Fruit fly (Drosophila melanogaster) whole organism, embryonic: ENCODE data around the gene CG34001.

Source experiments
- CG11504 ChIP-seq: fragments of 200-800 bp; sonication (Bioruptor generic); optimal IDR thresholded peaks from 3 replicates; lab custom pipeline; 2019; ENCODE audit warnings: missing biosample characterization, mild to moderate bottlenecking, missing genetic modification characterization, moderate library complexity
- CG12219 ChIP-seq: fragments of 200-800 bp; sonication (Bioruptor generic); optimal IDR thresholded peaks from 3 replicates; lab custom pipeline; 2018; ENCODE audit warnings: missing biosample characterization, mild to moderate bottlenecking, missing genetic modification characterization
- CG12659 ChIP-seq: fragments of 200-800 bp; sonication (Bioruptor generic); optimal IDR thresholded peaks from 3 replicates; lab custom pipeline; 2017; ENCODE audit warnings: mild to moderate bottlenecking, missing biosample characterization, missing genetic modification reagents, missing genetic modification characterization
- CG13296 ChIP-seq: fragments of 200-800 bp; sonication (Bioruptor generic); optimal IDR thresholded peaks from 3 replicates; lab custom pipeline; 2018; ENCODE audit warnings: missing biosample characterization, mild to moderate bottlenecking, missing genetic modification characterization
- CG13894 ChIP-seq: fragments of 200-800 bp; sonication (Bioruptor generic); optimal IDR thresholded peaks from 3 replicates; lab custom pipeline; 2018; ENCODE audit warnings: missing biosample characterization, mild to moderate bottlenecking, missing genetic modification characterization, moderate library complexity
- CG15073 ChIP-seq: fragments of 200-800 bp; sonication (Bioruptor generic); optimal IDR thresholded peaks from 2 replicates; lab custom pipeline; 2016; ENCODE audit warnings: missing biosample characterization, missing genetic modification characterization
- CG15269 ChIP-seq: fragments of 200-800 bp; sonication (Bioruptor generic); optimal IDR thresholded peaks from 2 replicates; lab custom pipeline; 2018; ENCODE audit warnings: missing biosample characterization, mild to moderate bottlenecking, missing genetic modification characterization, moderate library complexity
- CG18599 ChIP-seq: fragments of 200-800 bp; sonication (Bioruptor generic); optimal IDR thresholded peaks from 3 replicates; lab custom pipeline; 2017; ENCODE audit warnings: missing biosample characterization, missing genetic modification characterization, mild to moderate bottlenecking, moderate library complexity, missing genetic modification reagents
- CG18764 ChIP-seq: fragments of 200-800 bp; sonication (Bioruptor generic); optimal IDR thresholded peaks from 3 replicates; lab custom pipeline; 2016; ENCODE audit warnings: missing biosample characterization, missing genetic modification characterization
- CG2199 ChIP-seq: fragments of 200-800 bp; sonication (Bioruptor generic); IDR thresholded peaks from 3 replicates; pipeline ENCODE4 v1.3.6; 2022; ENCODE audit warnings: missing biosample characterization, missing genetic modification characterization
- CG2678 ChIP-seq: fragments of 200-800 bp; sonication (Bioruptor generic); optimal IDR thresholded peaks from 3 replicates; lab custom pipeline; 2019; ENCODE audit warnings: missing biosample characterization, mild to moderate bottlenecking, missing genetic modification characterization, moderate library complexity
- CG3281 ChIP-seq: fragments of 200-800 bp; sonication (Bioruptor generic); optimal IDR thresholded peaks from 3 replicates; lab custom pipeline; 2017; ENCODE audit warnings: missing biosample characterization, mild to moderate bottlenecking, missing genetic modification characterization
- CG7556 ChIP-seq: fragments of 200-800 bp; sonication (Bioruptor generic); optimal IDR thresholded peaks from 2 replicates; lab custom pipeline; 2017; ENCODE audit warnings: missing biosample characterization, mild to moderate bottlenecking, missing genetic modification characterization
- D19B ChIP-seq: fragments of 200-800 bp; sonication (Bioruptor generic); optimal IDR thresholded peaks from 2 replicates; lab custom pipeline; 2017; ENCODE audit warnings: missing biosample characterization, mild to moderate bottlenecking, missing genetic modification characterization
- Dbx ChIP-seq: fragments of 200-800 bp; sonication (Bioruptor generic); IDR thresholded peaks from 3 replicates; pipeline ENCODE4 v1.3.6; 2022; ENCODE audit warnings: missing biosample characterization, missing genetic modification characterization
- Eip74EF ChIP-seq, 2 experiments: fragments of 200-800 bp in 1 of 2; fragments of >200 bp in 1 of 2; sonication (Bioruptor generic) in 1 of 2; optimal IDR thresholded peaks; 2 replicates each; lab custom pipeline; 2017 to 2019; ENCODE audit warnings: missing biosample characterization in 2 of 2, missing genetic modification characterization in 2 of 2, mild to moderate bottlenecking in 1 of 2, moderate library complexity in 1 of 2
- Fer1 ChIP-seq: fragments of 200-800 bp; sonication (Bioruptor generic); optimal IDR thresholded peaks from 2 replicates; lab custom pipeline; 2017; ENCODE audit warnings: missing biosample characterization, mild to moderate bottlenecking, missing genetic modification characterization
- Hmr ChIP-seq: fragments of 200-800 bp; sonication (Bioruptor generic); optimal IDR thresholded peaks from 3 replicates; lab custom pipeline; 2017; ENCODE audit warnings: mild to moderate bottlenecking, missing biosample characterization, missing genetic modification reagents, missing genetic modification characterization
- Med ChIP-seq: fragments of 200-800 bp; sonication (Bioruptor generic); peaks from one replicate; lab custom pipeline; 2016; ENCODE audit warnings: missing biosample characterization, missing genetic modification characterization, mild to moderate bottlenecking, inconsistent platforms, moderate library complexity
- Meics ChIP-seq: fragments of 200-800 bp; sonication (Bioruptor generic); optimal IDR thresholded peaks from 2 replicates; lab custom pipeline; 2017; ENCODE audit warnings: missing biosample characterization, mild to moderate bottlenecking, missing genetic modification characterization
- Ptx1 ChIP-seq: fragments of 200-800 bp; sonication (Bioruptor generic); IDR thresholded peaks from 2 replicates; pipeline ENCODE4 v1.3.6; 2022; ENCODE audit warnings: missing biosample characterization, missing genetic modification characterization
- Stat92E ChIP-seq, 3 experiments: fragments of >200 bp in 2 of 3; fragments of 200-800 bp in 1 of 3; sonication (Bioruptor generic) in 1 of 3; optimal IDR thresholded peaks; 2 replicates each; lab custom pipeline; 2017 to 2019; ENCODE audit warnings: missing biosample characterization in 3 of 3, missing genetic modification characterization in 3 of 3, mild to moderate bottlenecking in 1 of 3, moderate library complexity in 1 of 3
- Xbp1 ChIP-seq: fragments of 200-800 bp; sonication (Bioruptor generic); optimal IDR thresholded peaks from 3 replicates; lab custom pipeline; 2016; ENCODE audit warnings: missing biosample characterization, mild to moderate bottlenecking, missing genetic modification characterization
- aop ChIP-seq: fragments of 200-800 bp; sonication (Bioruptor generic); IDR thresholded peaks from 2 replicates; pipeline ENCODE4 v1.3.6; 2022; ENCODE audit warnings: missing biosample characterization, missing genetic modification characterization
- ato ChIP-seq: fragments of 200-800 bp; sonication (Bioruptor generic); IDR thresholded peaks from 2 replicates; pipeline ENCODE4 v1.3.6; 2022; ENCODE audit warnings: missing biosample characterization, missing genetic modification characterization; ENCODE audit not compliant: partially characterized antibody
- crol ChIP-seq: fragments of 200-800 bp; sonication (Bioruptor generic); IDR thresholded peaks from 2 replicates; pipeline ENCODE4 v1.3.6; 2022; ENCODE audit warnings: missing biosample characterization, missing genetic modification characterization
- cwo ChIP-seq: fragments of 200-800 bp; sonication (Bioruptor generic); optimal IDR thresholded peaks from 3 replicates; lab custom pipeline; 2017; ENCODE audit warnings: missing biosample characterization, missing genetic modification characterization, mild to moderate bottlenecking, moderate library complexity, missing genetic modification reagents
- fd3F ChIP-seq: fragments of 200-800 bp; sonication (Bioruptor generic); optimal IDR thresholded peaks from 2 replicates; lab custom pipeline; 2018; ENCODE audit warnings: missing biosample characterization, mild to moderate bottlenecking, missing genetic modification characterization, moderate library complexity
- ftz-f1 ChIP-seq: fragments of 200-800 bp; sonication (Bioruptor generic); optimal IDR thresholded peaks from 2 replicates; lab custom pipeline; 2016; ENCODE audit warnings: missing biosample characterization, missing genetic modification characterization
- gem ChIP-seq: fragments of 200-800 bp; sonication (Bioruptor generic); optimal IDR thresholded peaks from 2 replicates; lab custom pipeline; 2019; ENCODE audit warnings: missing biosample characterization, mild to moderate bottlenecking, missing genetic modification characterization, moderate library complexity
- grau ChIP-seq: fragments of 200-800 bp; optimal IDR thresholded peaks from 3 replicates; lab custom pipeline; 2019; ENCODE audit warnings: missing biosample characterization, mild to moderate bottlenecking, missing genetic modification characterization, moderate library complexity
- gsb-n ChIP-seq: fragments of 200-800 bp; sonication (Bioruptor generic); optimal IDR thresholded peaks from 3 replicates; lab custom pipeline; 2018; ENCODE audit warnings: missing biosample characterization, mild to moderate bottlenecking, missing genetic modification characterization
- pfk ChIP-seq: fragments of 200-800 bp; sonication (Bioruptor generic); optimal IDR thresholded peaks from 2 replicates; lab custom pipeline; 2018; ENCODE audit warnings: missing biosample characterization, mild to moderate bottlenecking, missing genetic modification characterization, moderate library complexity
- phol ChIP-seq: fragments of 200-800 bp; sonication (Bioruptor generic); optimal IDR thresholded peaks from 3 replicates; lab custom pipeline; 2018; ENCODE audit warnings: missing biosample characterization, mild to moderate bottlenecking, missing genetic modification characterization, moderate library complexity
- pita ChIP-seq: fragments of 200-800 bp; sonication (Bioruptor generic); optimal IDR thresholded peaks from 2 replicates; lab custom pipeline; 2017; ENCODE audit warnings: missing biosample characterization, mild to moderate bottlenecking, missing genetic modification characterization
- sens ChIP-seq: fragments of 200-800 bp; sonication (Bioruptor generic); peaks from one replicate; lab custom pipeline; 2016; ENCODE audit warnings: missing biosample characterization, missing genetic modification characterization
- stwl ChIP-seq: fragments of 200-800 bp; sonication (Bioruptor generic); optimal IDR thresholded peaks from 3 replicates; lab custom pipeline; 2018; ENCODE audit warnings: missing biosample characterization, mild to moderate bottlenecking, missing genetic modification characterization, moderate library complexity
- unc-4 ChIP-seq: fragments of 200-800 bp; sonication (Bioruptor generic); IDR thresholded peaks from 2 replicates; pipeline ENCODE4 v1.3.6; 2022; ENCODE audit warnings: missing biosample characterization, missing genetic modification characterization; ENCODE audit not compliant: partially characterized antibody
- unpg ChIP-seq: fragments of 200-800 bp; sonication (Bioruptor generic); optimal IDR thresholded peaks from 3 replicates; lab custom pipeline; 2018; ENCODE audit warnings: missing biosample characterization, mild to moderate bottlenecking, missing genetic modification characterization, moderate library complexity
- wor ChIP-seq: fragments of 200-800 bp; sonication (Bioruptor generic); IDR thresholded peaks from 2 replicates; pipeline ENCODE4 v1.3.6; 2022; ENCODE audit warnings: missing biosample characterization, missing genetic modification characterization

Gene CG34001

DNA sequence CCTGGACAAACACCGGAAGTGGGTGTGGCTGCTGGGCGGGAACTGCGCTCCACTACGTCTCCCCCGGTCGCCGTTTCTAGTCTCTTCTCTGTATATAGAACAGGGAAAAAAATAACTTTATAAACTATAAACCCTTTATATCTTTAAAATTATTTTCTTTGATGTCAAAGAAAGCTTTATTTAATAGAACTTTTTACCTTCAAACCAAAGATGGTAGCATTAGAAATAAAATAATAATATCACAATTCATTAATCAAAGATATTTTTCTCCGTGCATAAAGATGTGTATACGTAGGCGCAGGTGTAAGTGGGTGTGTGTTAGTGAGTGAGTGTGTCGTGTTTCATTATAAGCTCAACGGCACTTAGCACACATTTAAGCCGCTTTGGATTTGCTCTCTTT, 31.4 kb upstream of the CG34001 start (continued):
- TF ChIP-seq fd3F (GFP tag; lab: Kevin White, UChicago) (no peak), CG13894 (tag; lab: Kevin White, UChicago) (peak; percentile 14), Hmr (peak; percentile 37), cwo (GFP tag; lab: Kevin White, UChicago) (peak; percentile 34), Med (GFP tag; lab: Kevin White, UChicago) (peak; percentile 47), unpg (no peak), CG12219 (no peak), Eip74EF (GFP tag; optimal IDR thresholded peaks at IDR 0.05; lab: Kevin White, UChicago) (no peak), CG2199 (no peak), CG3281 (GFP tag; lab: Kevin White, UChicago) (peak; percentile 2), aop (GFP tag; lab: Robert Waterston, UW) (no peak), CG15269 (tag; lab: Kevin White, UChicago) (peak; percentile 19), pfk (no peak), Meics (GFP tag; lab: Kevin White, UChicago) (peak; percentile 28), D19B (GFP tag; lab: Kevin White, UChicago) (no peak), gsb-n (tag; lab: Kevin White, UChicago) (no peak), stwl (tag; lab: Kevin White, UChicago) (no peak), crol (no peak), CG13296 (GFP tag; lab: Kevin White, UChicago) (peak; percentile 32), unc-4 (GFP tag; lab: Robert Waterston, UW) (no peak), CG15073 (GFP tag; lab: Kevin White, UChicago) (no peak), CG18764 (GFP tag; lab: Kevin White, UChicago) (no peak), ato (no peak), CG12659 (GFP tag; lab: Kevin White, UChicago) (no peak), CG7556 (GFP tag; lab: Kevin White, UChicago) (peak; percentile 10), grau (tag; lab: Kevin White, UChicago) (peak; percentile 20), phol (tag; lab: Kevin White, UChicago) (no peak), CG11504 (tag; lab: Kevin White, UChicago) (peak; percentile 27), CG18599 (GFP tag; lab: Kevin White, UChicago) (peak; percentile 72), wor (GFP tag; lab: Robert Waterston, UW) (no peak), Ptx1 (GFP tag; lab: Robert Waterston, UW) (peak; percentile 8; the same call in 1 of the 2 replicates), Stat92E (GFP tag; optimal IDR thresholded peaks at IDR 0.05; lab: Kevin White, UChicago) (no peak), Dbx (GFP tag; lab: Robert Waterston, UW) (0 out of 3 replicates have a peak, but pooled peaks have one; percentile 26), Xbp1 (GFP tag; lab: Kevin White, UChicago) (no peak), gem (peak; percentile 25), Fer1 (GFP tag; lab: Kevin White, UChicago) (peak; percentile 42), pita (GFP tag; lab: Kevin White, UChicago) (no peak), CG2678 (tag; lab: Kevin White, UChicago) (peak; percentile 52), sens (GFP tag; lab: Kevin White, UChicago) (peak; percentile 11), ftz-f1 (GFP tag; lab: Kevin White, UChicago) (no peak)
